Worm (Caenorhabditis elegans) whole organism, L4 larva: ENCODE measurements around the gene tag-307.

Experiments used
- D1046.2 ChIP-seq: fragments of 200-800 bp; sonication (Bioruptor generic); IDR thresholded peaks from 2 replicates; pipeline ENCODE4 v1.3.6; 2022; ENCODE audit warnings: missing genetic modification characterization, missing compliant biosample characterization
- F26F4.8 ChIP-seq: fragments of 200-800 bp; sonication (Bioruptor generic); conservative IDR thresholded peaks from 2 replicates; pipeline ENCODE4 v1.3.6; 2022; ENCODE audit warnings: missing genetic modification characterization, missing compliant biosample characterization
- F37D6.2 ChIP-seq: sonication (generic microtip); optimal IDR thresholded peaks from 2 replicates; lab custom pipeline; 2016; ENCODE audit warnings: mild to moderate bottlenecking, missing genetic modification characterization, missing compliant biosample characterization
- R02D3.7 ChIP-seq: fragments of 150-350 bp; sonication (generic microtip); optimal IDR thresholded peaks from 3 replicates; lab custom pipeline; 2014; ENCODE audit warnings: missing biosample characterization, missing genetic modification characterization
- T26A8.4 ChIP-seq: fragments of 200-800 bp; sonication (Bioruptor generic); IDR thresholded peaks from 2 replicates; pipeline ENCODE4 v1.3.6; 2022; ENCODE audit warnings: missing genetic modification characterization, missing compliant biosample characterization
- Y105C5A.15 ChIP-seq: fragments of 200-800 bp; sonication (Bioruptor generic); IDR thresholded peaks from 2 replicates; pipeline ENCODE4 v1.3.6; 2022; ENCODE audit warnings: missing genetic modification characterization, missing compliant biosample characterization
- Y48G9A.11 ChIP-seq: fragments of 200-800 bp; sonication (Bioruptor generic); IDR thresholded peaks from 2 replicates; pipeline ENCODE4 v1.3.6; 2022; ENCODE audit warnings: missing genetic modification reagents, missing genetic modification characterization, missing compliant biosample characterization
- Y5F2A.4 ChIP-seq: fragments of 200-800 bp; sonication (Bioruptor generic); optimal IDR thresholded peaks from 2 replicates; lab custom pipeline; 2018; ENCODE audit warnings: mild to moderate bottlenecking, missing genetic modification characterization, missing compliant biosample characterization
- ZK337.2 ChIP-seq: fragments of 200-800 bp; sonication (Bioruptor generic); IDR thresholded peaks from 2 replicates; pipeline ENCODE4 v1.3.6; 2022; ENCODE audit warnings: missing genetic modification reagents, missing genetic modification characterization, missing compliant biosample characterization
- aha-1 ChIP-seq: fragments of 150-350 bp; peaks from one replicate; lab custom pipeline; 2014; ENCODE audit warnings: missing biosample characterization, missing genetic modification characterization
- aly-2 ChIP-seq: sonication (generic microtip); optimal IDR thresholded peaks from 2 replicates; lab custom pipeline; 2018; ENCODE audit warnings: missing biosample characterization, missing genetic modification characterization
- ama-1 ChIP-seq: fragments of 150-350 bp; optimal IDR thresholded peaks from 2 replicates; lab custom pipeline; 2014; ENCODE audit warnings: inconsistent platforms, mixed read lengths
- arid-1 ChIP-seq: fragments of 200-800 bp; sonication (Bioruptor generic); conservative IDR thresholded peaks from 2 replicates; pipeline ENCODE4 v1.3.6; 2022; ENCODE audit warnings: missing genetic modification reagents, missing genetic modification characterization, missing compliant biosample characterization
- ceh-28 ChIP-seq: fragments of 150-350 bp; optimal IDR thresholded peaks from 2 replicates; lab custom pipeline; 2014; ENCODE audit warnings: missing biosample characterization, missing genetic modification reagents, missing genetic modification characterization
- ceh-32 ChIP-seq: sonication (generic microtip); optimal IDR thresholded peaks from 2 replicates; lab custom pipeline; 2016; ENCODE audit warnings: mild to moderate bottlenecking, missing genetic modification characterization, missing compliant biosample characterization; ENCODE audit not compliant: poor library complexity
- ceh-44 ChIP-seq: fragments of 200-800 bp; sonication (Bioruptor generic); IDR thresholded peaks from 2 replicates; pipeline ENCODE4 v1.3.6; 2022; ENCODE audit warnings: missing genetic modification reagents, missing genetic modification characterization, missing compliant biosample characterization
- daf-12 ChIP-seq: fragments of 150-350 bp; optimal IDR thresholded peaks from 2 replicates; lab custom pipeline; 2014; ENCODE audit warnings: missing biosample characterization, missing genetic modification reagents, missing genetic modification characterization
- daf-19 ChIP-seq: fragments of 200-800 bp; sonication (Bioruptor generic); conservative IDR thresholded peaks from 2 replicates; pipeline ENCODE4 v1.3.6; 2022; ENCODE audit warnings: missing genetic modification characterization, missing compliant biosample characterization
- daf-8 ChIP-seq: fragments of 200-800 bp; sonication (Bioruptor generic); IDR thresholded peaks from 2 replicates; pipeline ENCODE4 v1.3.6; 2022; ENCODE audit warnings: missing genetic modification characterization, missing compliant biosample characterization
- dmd-9 ChIP-seq: fragments of 200-800 bp; sonication (Bioruptor generic); IDR thresholded peaks from 2 replicates; pipeline ENCODE4 v1.3.6; 2022; ENCODE audit warnings: missing genetic modification reagents, missing genetic modification characterization, missing compliant biosample characterization
- dpl-1 ChIP-seq: fragments of 150-350 bp; optimal IDR thresholded peaks from 2 replicates; lab custom pipeline; 2014; ENCODE audit warnings: missing biosample characterization, missing genetic modification reagents, missing genetic modification characterization
- dve-1 ChIP-seq: sonication (generic microtip); optimal IDR thresholded peaks from 2 replicates; lab custom pipeline; 2017; ENCODE audit warnings: antibody characterized with exemption, mild to moderate bottlenecking, missing genetic modification characterization, missing compliant biosample characterization; ENCODE audit not compliant: insufficient read depth
- hif-1 ChIP-seq, 2 experiments: sonication (generic microtip); optimal IDR thresholded peaks; 2 replicates each; lab custom pipeline; 2016 to 2017; ENCODE audit warnings: missing compliant biosample characterization in 2 of 2, missing genetic modification characterization in 2 of 2, missing genetic modification reagents in 2 of 2, missing genotype in 2 of 2, mild to moderate bottlenecking in 1 of 2
- hlh-30 ChIP-seq: sonication (generic microtip); optimal IDR thresholded peaks from 2 replicates; lab custom pipeline; 2017; ENCODE audit warnings: antibody characterized with exemption, mild to moderate bottlenecking, missing genetic modification characterization, missing compliant biosample characterization; ENCODE audit not compliant: insufficient read depth
- jun-1 ChIP-seq: fragments of 150-350 bp; optimal IDR thresholded peaks from 2 replicates; lab custom pipeline; 2014; ENCODE audit warnings: missing biosample characterization, missing genetic modification reagents, missing genetic modification characterization
- lim-7 ChIP-seq: fragments of 200-800 bp; sonication (Bioruptor generic); IDR thresholded peaks from 2 replicates; pipeline ENCODE4 v1.3.6; 2022; ENCODE audit warnings: missing genetic modification characterization, missing compliant biosample characterization
- lin-29 ChIP-seq: fragments of 200-800 bp; sonication (Bioruptor generic); IDR thresholded peaks from 2 replicates; pipeline ENCODE4 v1.3.6; 2022; ENCODE audit warnings: missing genetic modification reagents, missing genetic modification characterization, missing compliant biosample characterization
- madf-5 ChIP-seq, 2 experiments: fragments of 200-800 bp; sonication (Bioruptor generic); IDR thresholded peaks; 2 replicates each; pipeline ENCODE4 v1.3.6; 2022; ENCODE audit warnings: missing compliant biosample characterization in 2 of 2, missing genetic modification characterization in 2 of 2
- mdl-1 ChIP-seq, 2 experiments: fragments of 150-350 bp in 1 of 2; sonication (generic microtip) in 1 of 2; optimal IDR thresholded peaks; 2 replicates each; lab custom pipeline; 2014 to 2017; ENCODE audit warnings: missing biosample characterization in 2 of 2, missing genetic modification characterization in 2 of 2
- mdt-29 ChIP-seq: fragments of 200-800 bp; sonication (Bioruptor generic); IDR thresholded peaks from 2 replicates; pipeline ENCODE4 v1.3.6; 2022; ENCODE audit warnings: missing genetic modification reagents, missing genetic modification characterization, missing compliant biosample characterization
- mep-1 ChIP-seq: fragments of 150-350 bp; sonication (generic microtip); optimal IDR thresholded peaks from 3 replicates; lab custom pipeline; 2014; ENCODE audit warnings: missing biosample characterization, missing genetic modification characterization
- nhr-102 ChIP-seq: sonication (generic microtip); optimal IDR thresholded peaks from 2 replicates; lab custom pipeline; 2016; ENCODE audit warnings: mild to moderate bottlenecking, missing genetic modification characterization, moderate library complexity, missing compliant biosample characterization
- nhr-28 ChIP-seq: fragments of 150-350 bp; optimal IDR thresholded peaks from 2 replicates; lab custom pipeline; 2014; ENCODE audit warnings: missing biosample characterization, missing genetic modification characterization
- nhr-48 ChIP-seq: sonication (generic microtip); optimal IDR thresholded peaks from 2 replicates; lab custom pipeline; 2016; ENCODE audit warnings: mild to moderate bottlenecking, missing genetic modification characterization, missing compliant biosample characterization
- nhr-6 ChIP-seq: fragments of 150-350 bp; optimal IDR thresholded peaks from 2 replicates; lab custom pipeline; 2014; ENCODE audit warnings: missing biosample characterization, missing genetic modification characterization
- nhr-76 ChIP-seq: fragments of 150-350 bp; optimal IDR thresholded peaks from 2 replicates; lab custom pipeline; 2014; ENCODE audit warnings: missing biosample characterization, missing genetic modification characterization
- php-3 ChIP-seq: fragments of 200-800 bp; sonication (Bioruptor generic); IDR thresholded peaks from 2 replicates; pipeline ENCODE4 v1.3.6; 2022; ENCODE audit warnings: missing genetic modification reagents, missing genetic modification characterization, missing compliant biosample characterization
- rbr-2 ChIP-seq: sonication (generic microtip); optimal IDR thresholded peaks from 2 replicates; lab custom pipeline; 2016; ENCODE audit warnings: missing genotype, missing genetic modification characterization, missing compliant biosample characterization
- sdz-12 ChIP-seq: fragments of 200-800 bp; sonication (Bioruptor generic); optimal IDR thresholded peaks from 2 replicates; lab custom pipeline; 2018; ENCODE audit warnings: mild to moderate bottlenecking, missing genetic modification characterization, missing compliant biosample characterization
- set-16 ChIP-seq: fragments of 200-800 bp; sonication (Bioruptor generic); IDR thresholded peaks from 2 replicates; pipeline ENCODE4 v1.3.6; 2022; ENCODE audit warnings: missing genetic modification reagents, missing genetic modification characterization, missing compliant biosample characterization
- snpc-1.2 ChIP-seq: fragments of 200-800 bp; sonication (Bioruptor generic); IDR thresholded peaks from 2 replicates; pipeline ENCODE4 v1.3.6; 2022; ENCODE audit warnings: missing genetic modification reagents, missing genetic modification characterization, missing compliant biosample characterization
- tag-97 ChIP-seq: fragments of 200-800 bp; sonication (Bioruptor generic); IDR thresholded peaks from 2 replicates; pipeline ENCODE4 v1.3.6; 2022; ENCODE audit warnings: missing genetic modification characterization, missing compliant biosample characterization
- unc-130 ChIP-seq: sonication (generic microtip); optimal IDR thresholded peaks from 2 replicates; lab custom pipeline; 2016; ENCODE audit warnings: missing genetic modification reagents, missing genetic modification characterization, missing compliant biosample characterization
- unc-62 ChIP-seq, 3 experiments: fragments of 150-350 bp in 1 of 3; sonication (generic microtip); optimal IDR thresholded peaks in 2 of 3; peaks in 1 of 3; 1 replicate in 1 of 3; 2 replicates in 2 of 3; lab custom pipeline; 2014 to 2017; ENCODE audit warnings: missing biosample characterization in 3 of 3, missing genetic modification characterization in 3 of 3, missing genetic modification reagents in 3 of 3, missing genotype in 1 of 3
- vab-7 ChIP-seq: fragments of 200-800 bp; sonication (Bioruptor generic); IDR thresholded peaks from 2 replicates; pipeline ENCODE4 v1.3.6; 2022; ENCODE audit warnings: missing genetic modification reagents, missing genetic modification characterization, missing compliant biosample characterization
- zfp-2 ChIP-seq: sonication (generic microtip); optimal IDR thresholded peaks from 2 replicates; lab custom pipeline; 2016; ENCODE audit warnings: mild to moderate bottlenecking, missing genetic modification characterization, missing compliant biosample characterization
- zfp-3 ChIP-seq: fragments of 200-800 bp; sonication (Bioruptor generic); conservative IDR thresholded peaks from 2 replicates; pipeline ENCODE4 v1.3.6; 2022; ENCODE audit warnings: missing genetic modification reagents, missing genetic modification characterization, missing compliant biosample characterization
- zip-11 ChIP-seq: fragments of 200-800 bp; sonication (Bioruptor generic); IDR thresholded peaks from 2 replicates; pipeline ENCODE4 v1.3.6; 2022; ENCODE audit warnings: missing genetic modification characterization, missing compliant biosample characterization
- zip-2 ChIP-seq: fragments of 150-350 bp; optimal IDR thresholded peaks from 2 replicates; lab custom pipeline; 2014; ENCODE audit warnings: missing biosample characterization, missing genetic modification characterization

Gene tag-307

DNA sequence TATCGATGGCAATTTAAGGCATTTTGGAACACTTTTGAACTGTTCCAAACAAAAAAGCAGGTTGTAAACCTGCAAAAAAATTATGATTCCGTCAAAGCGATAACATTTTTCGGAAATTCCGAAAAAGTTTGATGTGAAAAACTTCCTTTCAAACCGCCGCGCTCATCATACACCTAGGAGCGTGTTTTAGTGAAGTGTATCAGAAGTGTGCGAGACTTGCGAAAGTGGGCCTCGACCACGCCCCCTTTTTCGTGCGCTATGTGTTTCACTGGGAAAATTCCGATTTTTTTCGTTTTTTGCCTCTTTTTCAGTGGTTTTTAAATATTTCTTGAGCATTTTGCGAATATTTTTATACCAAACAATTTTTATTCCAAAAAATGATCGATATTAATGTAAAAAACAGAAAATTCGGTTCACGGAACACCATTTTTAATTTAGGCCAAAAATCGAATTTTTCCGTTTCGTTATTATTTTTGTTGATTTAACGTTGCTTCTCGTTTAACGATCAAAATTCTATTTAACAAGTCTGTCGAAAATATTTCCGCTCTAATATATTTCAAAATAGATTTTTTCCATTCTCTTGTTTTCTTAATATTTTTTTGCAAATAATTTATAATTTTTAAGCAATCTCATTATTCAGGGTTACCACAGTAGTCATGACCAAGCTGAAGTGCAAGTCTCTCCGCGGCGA lies 2.4 kb downstream of the tag-307 start, which contains the start of gene rpl-35 (continued):
- TF ChIP-seq F26F4.8 (GFP tag; lab: Robert Waterston, UW) = no peak
- TF ChIP-seq nhr-48 (tag; lab: Kevin White, UChicago) = peak; percentile 96
- TF ChIP-seq nhr-76 = peak; percentile 86
- peak; percentile 85; the same call in 1 of the 2 replicates for TF ChIP-seq daf-8 (GFP tag; lab: Robert Waterston, UW)
- peak; percentile 97 for TF ChIP-seq jun-1 (tag; lab: Kevin White, UChicago)
- peak; percentile 86 for TF ChIP-seq lim-7 (GFP tag; lab: Robert Waterston, UW)
- no peak for TF ChIP-seq daf-12
- TF ChIP-seq lin-29 (GFP tag; lab: Robert Waterston, UW) = peak; percentile 99
- TF ChIP-seq ZK337.2 = peak; percentile 99
- TF ChIP-seq Y105C5A.15 = peak; percentile 95
- peak; percentile 98 for TF ChIP-seq mdt-29
- peak; percentile 92 to 96 for TF ChIP-seq hif-1 (tag; optimal IDR thresholded peaks at IDR 0.05; lab: Kevin White, UChicago)
- TF ChIP-seq php-3 (GFP tag; lab: Robert Waterston, UW) = peak; percentile 99
- peak; percentile 98 for TF ChIP-seq Y48G9A.11 (GFP tag; lab: Robert Waterston, UW)
- peak; percentile 74 for TF ChIP-seq ceh-28 (tag; lab: Kevin White, UChicago)
- TF ChIP-seq daf-19 (GFP tag; lab: Robert Waterston, UW) = peak; percentile 99
- peak; percentile 99 for TF ChIP-seq arid-1 (GFP tag; lab: Robert Waterston, UW)
- peak; percentile 96 for TF ChIP-seq snpc-1.2
- peak; percentile 98 for TF ChIP-seq sdz-12 (GFP tag; lab: Kevin White, UChicago)
- peak; percentile 95 for TF ChIP-seq Y5F2A.4
- peak; percentile 100 for TF ChIP-seq aha-1
- TF ChIP-seq zip-11 (GFP tag; lab: Robert Waterston, UW) = peak; percentile 86; the same call in 1 of the 2 replicates
- peak; percentile 97 for TF ChIP-seq F37D6.2
- no peak; the same call in 1 of the 2 replicates for TF ChIP-seq set-16 (GFP tag; lab: Robert Waterston, UW)
- TF ChIP-seq rbr-2 (tag; lab: Kevin White, UChicago) = peak; percentile 99
- peak; percentile 97 for TF ChIP-seq hlh-30 (tag; lab: Kevin White, UChicago)
- peak; percentile 99 for TF ChIP-seq vab-7 (GFP tag; lab: Robert Waterston, UW)
- TF ChIP-seq ama-1 = peak; percentile 93
- peak; percentile 99 for TF ChIP-seq nhr-6
- peak; percentile 92 for TF ChIP-seq zfp-2
- TF ChIP-seq dve-1 (tag; lab: Kevin White, UChicago) = peak; percentile 100
- TF ChIP-seq madf-5 (GFP tag; IDR thresholded peaks at IDR 0.05; lab: Robert Waterston, UW) = peak; percentile 95 to 97
- peak; percentile 100 for TF ChIP-seq dpl-1 (GFP tag; lab: Kevin White, UChicago)
- peak; percentile 99 for TF ChIP-seq unc-130 (GFP tag; lab: Kevin White, UChicago)
- TF ChIP-seq aly-2 (tag; lab: Kevin White, UChicago) = peak; percentile 95
- TF ChIP-seq D1046.2 = peak; percentile 98
- TF ChIP-seq zfp-3 = peak; percentile 99
- TF ChIP-seq ceh-44 (GFP tag; lab: Robert Waterston, UW) = peak; percentile 88
- peak; percentile 93; the same call in 1 of the 2 replicates for TF ChIP-seq tag-97
- peak; percentile 93 for TF ChIP-seq zip-2
- TF ChIP-seq mep-1 (tag; lab: Kevin White, UChicago) = peak; percentile 100
- peak; percentile 99 for TF ChIP-seq T26A8.4 (GFP tag; lab: Robert Waterston, UW)
- TF ChIP-seq mdl-1 (tag; optimal IDR thresholded peaks at IDR 0.05; lab: Kevin White, UChicago) = peak; percentile 40 to 95
- peak; percentile 99 for TF ChIP-seq nhr-102 (tag; lab: Kevin White, UChicago)
- peak; percentile 69 for TF ChIP-seq R02D3.7 (tag; lab: Kevin White, UChicago)
- TF ChIP-seq unc-62 (GFP tag; optimal IDR thresholded peaks at IDR 0.05 in 1 of 2; lab: Kevin White, UChicago) = peak in 1 of 2 experiments; percentile 100
- peak; percentile 32 for TF ChIP-seq unc-62 (tag; optimal IDR thresholded peaks at IDR 0.05; lab: Kevin White, UChicago)
- TF ChIP-seq dmd-9 (GFP tag; lab: Robert Waterston, UW) = peak; percentile 99
- TF ChIP-seq nhr-28 (tag; lab: Kevin White, UChicago) = peak; percentile 99
- TF ChIP-seq ceh-32 (tag; lab: Kevin White, UChicago) = peak; percentile 83
